ENCODE assay signal across 3 fruit fly cellular contexts in genomic region chr3R:29116167-29116725, dm6.
TF ChIP-seq lines count a peak whose summit lies in the region.

Gene Atg14, plus strand, starts transcription at chr3R:29116391.

TF ChIP-seq in whole organism, adult, 20 proteins besides CTCF, POLR2A, EP300 and RAD21 (continued from another document):
- peak; percentile 52 for TF ChIP-seq pad (GFP tag; optimal IDR thresholded peaks at IDR 0.05; lab: Kevin White, UChicago)

TF ChIP-seq in whole organism, embryonic, 481 proteins besides CTCF, POLR2A, EP300 and RAD21 (continued from another document and continues in another):
- peak; percentile 97 for TF ChIP-seq mld (GFP tag; IDR thresholded peaks at IDR 0.05; lab: Robert Waterston, UW; ENCODE audit: partially characterized antibody)
- no peak for TF ChIP-seq tio (GFP tag; optimal IDR thresholded peaks at IDR 0.05; lab: Kevin White, UChicago)
- TF ChIP-seq crp (GFP tag; optimal IDR thresholded peaks at IDR 0.05; lab: Kevin White, UChicago), result no peak
- no peak for TF ChIP-seq Six4 (GFP tag; optimal IDR thresholded peaks at IDR 0.05; lab: Kevin White, UChicago)
- TF ChIP-seq CG13894 (tag; optimal IDR thresholded peaks at IDR 0.05; lab: Kevin White, UChicago), result no peak
- peak; percentile 93 for TF ChIP-seq Dref (GFP tag; IDR thresholded peaks at IDR 0.05; lab: Robert Waterston, UW)
- TF ChIP-seq Poxn (GFP tag; IDR thresholded peaks at IDR 0.05; lab: Robert Waterston, UW), result no peak
- peak; percentile 58 for TF ChIP-seq MBD-R2 (GFP tag; IDR thresholded peaks at IDR 0.05; lab: Robert Waterston, UW)
- TF ChIP-seq Trl (optimal IDR thresholded peaks at IDR 0.05; lab: Kevin White, UChicago), result no peak
- TF ChIP-seq Trl (GFP tag; optimal IDR thresholded peaks at IDR 0.05; lab: Kevin White, UChicago), result no peak
- no peak for TF ChIP-seq her (GFP tag; optimal IDR thresholded peaks at IDR 0.05; lab: Kevin White, UChicago)
- no peak for TF ChIP-seq CG18619 (GFP tag; optimal IDR thresholded peaks at IDR 0.05; lab: Kevin White, UChicago)
- no peak for TF ChIP-seq en (GFP tag; optimal IDR thresholded peaks at IDR 0.05; lab: Kevin White, UChicago)
- TF ChIP-seq unpg (GFP tag; optimal IDR thresholded peaks at IDR 0.05; lab: Kevin White, UChicago), result no peak
- no peak for TF ChIP-seq bsh (GFP tag; optimal IDR thresholded peaks at IDR 0.05; lab: Kevin White, UChicago)
- TF ChIP-seq CG10431 (GFP tag; optimal IDR thresholded peaks at IDR 0.05; lab: Kevin White, UChicago), result no peak
- no peak for TF ChIP-seq ERR (GFP tag; optimal IDR thresholded peaks at IDR 0.05; lab: Kevin White, UChicago)
- no peak for TF ChIP-seq pan (optimal IDR thresholded peaks at IDR 0.05; lab: Kevin White, UChicago)
- no peak for TF ChIP-seq pan (GFP tag; optimal IDR thresholded peaks at IDR 0.05 in 1 of 2, IDR thresholded peaks at IDR 0.05 in 1 of 2)
- TF ChIP-seq CG1233 (GFP tag; optimal IDR thresholded peaks at IDR 0.05; lab: Kevin White, UChicago), result no peak
- no peak for TF ChIP-seq CG1529 (GFP tag; optimal IDR thresholded peaks at IDR 0.05; lab: Kevin White, UChicago)
- no peak for TF ChIP-seq onecut (GFP tag; IDR thresholded peaks at IDR 0.05; lab: Robert Waterston, UW)
- TF ChIP-seq Sry-δ (GFP tag; optimal IDR thresholded peaks at IDR 0.05; lab: Kevin White, UChicago), result peak; percentile 59
- no peak for TF ChIP-seq Mes4 (GFP tag; optimal IDR thresholded peaks at IDR 0.05; lab: Kevin White, UChicago)
- TF ChIP-seq CG17829 (tag; optimal IDR thresholded peaks at IDR 0.05; lab: Kevin White, UChicago), result peak; percentile 34
- no peak for TF ChIP-seq tgo (GFP tag; IDR thresholded peaks at IDR 0.05; lab: Robert Waterston, UW)
- TF ChIP-seq pb (GFP tag; optimal IDR thresholded peaks at IDR 0.05; lab: Kevin White, UChicago), result no peak
- no peak for TF ChIP-seq CG10959 (GFP tag; IDR thresholded peaks at IDR 0.05; lab: Robert Waterston, UW)
- peak; percentile 4 for TF ChIP-seq CHES-1-like (GFP tag; optimal IDR thresholded peaks at IDR 0.05; lab: Kevin White, UChicago)
- no peak for TF ChIP-seq NK7.1 (GFP tag; optimal IDR thresholded peaks at IDR 0.05; lab: Kevin White, UChicago)
- TF ChIP-seq gcm2 (GFP tag; optimal IDR thresholded peaks at IDR 0.05; lab: Kevin White, UChicago), result no peak
- no peak for TF ChIP-seq Hr78 (GFP tag; optimal IDR thresholded peaks at IDR 0.05; lab: Kevin White, UChicago)
- no peak for TF ChIP-seq Optix (GFP tag; IDR thresholded peaks at IDR 0.05; lab: Robert Waterston, UW)
- no peak for TF ChIP-seq sima (GFP tag; optimal IDR thresholded peaks at IDR 0.05; lab: Kevin White, UChicago)
- TF ChIP-seq Bteb2 (GFP tag; optimal IDR thresholded peaks at IDR 0.05; lab: Kevin White, UChicago), result no peak
- TF ChIP-seq CG1024 (GFP tag; IDR thresholded peaks at IDR 0.05; lab: Robert Waterston, UW), result no peak
- TF ChIP-seq HLH3B (GFP tag; IDR thresholded peaks at IDR 0.05; lab: Robert Waterston, UW), result no peak
- no peak for TF ChIP-seq dysf (GFP tag; IDR thresholded peaks at IDR 0.05; lab: Robert Waterston, UW)
- TF ChIP-seq CG7357 (GFP tag; IDR thresholded peaks at IDR 0.05; lab: Robert Waterston, UW), result no peak
- TF ChIP-seq stwl (tag; optimal IDR thresholded peaks at IDR 0.05; lab: Kevin White, UChicago), result peak; percentile 75
- no peak for TF ChIP-seq CG16779 (GFP tag; IDR thresholded peaks at IDR 0.05; lab: Robert Waterston, UW)
- TF ChIP-seq exex (tag; optimal IDR thresholded peaks at IDR 0.05; lab: Kevin White, UChicago), result peak; percentile 37
- TF ChIP-seq Vsx1 (GFP tag; optimal IDR thresholded peaks at IDR 0.05; lab: Kevin White, UChicago), result no peak
- peak; percentile 96 for TF ChIP-seq Opbp (GFP tag; IDR thresholded peaks at IDR 0.05; lab: Robert Waterston, UW; ENCODE audit: partially characterized antibody)
- no peak for TF ChIP-seq abd-A (tag; optimal IDR thresholded peaks at IDR 0.05; lab: Kevin White, UChicago)
- no peak for TF ChIP-seq Usf (GFP tag; optimal IDR thresholded peaks at IDR 0.05; lab: Kevin White, UChicago)
- TF ChIP-seq CG4328 (GFP tag; optimal IDR thresholded peaks at IDR 0.05; lab: Kevin White, UChicago), result no peak
- TF ChIP-seq CG2202 (tag; optimal IDR thresholded peaks at IDR 0.05; lab: Kevin White, UChicago), result no peak
- TF ChIP-seq CG4360 (GFP tag; IDR thresholded peaks at IDR 0.05; lab: Robert Waterston, UW), result no peak
- peak; percentile 41 for TF ChIP-seq sens (GFP tag; lab: Kevin White, UChicago)
- TF ChIP-seq CG8089 (GFP tag; optimal IDR thresholded peaks at IDR 0.05; lab: Kevin White, UChicago), result no peak
- peak; percentile 87 for TF ChIP-seq Med (GFP tag; lab: Kevin White, UChicago)
- TF ChIP-seq bigmax (GFP tag; optimal IDR thresholded peaks at IDR 0.05; lab: Kevin White, UChicago), result no peak
- TF ChIP-seq MESR4 (GFP tag; optimal IDR thresholded peaks at IDR 0.05; lab: Kevin White, UChicago), result peak; percentile 66
- no peak for TF ChIP-seq CG3065 (GFP tag; optimal IDR thresholded peaks at IDR 0.05; lab: Kevin White, UChicago)
- TF ChIP-seq gfzf (GFP tag; optimal IDR thresholded peaks at IDR 0.05; lab: Kevin White, UChicago), result no peak
- no peak for TF ChIP-seq CG6272 (GFP tag; IDR thresholded peaks at IDR 0.05; lab: Robert Waterston, UW)
- TF ChIP-seq pfk (GFP tag; optimal IDR thresholded peaks at IDR 0.05; lab: Kevin White, UChicago), result no peak
- no peak for TF ChIP-seq Elba2 (GFP tag; optimal IDR thresholded peaks at IDR 0.05; lab: Kevin White, UChicago)
- peak; percentile 59 for TF ChIP-seq CG2120 (GFP tag; optimal IDR thresholded peaks at IDR 0.05; lab: Kevin White, UChicago)
- TF ChIP-seq CG17802 (tag; optimal IDR thresholded peaks at IDR 0.05; lab: Kevin White, UChicago), result no peak
- TF ChIP-seq CG32532 (GFP tag; IDR thresholded peaks at IDR 0.05; lab: Robert Waterston, UW), result no peak
- TF ChIP-seq E2f1 (GFP tag; IDR thresholded peaks at IDR 0.05; lab: Robert Waterston, UW), result no peak
- no peak for TF ChIP-seq fd64A (GFP tag; optimal IDR thresholded peaks at IDR 0.05; lab: Kevin White, UChicago)
- no peak for TF ChIP-seq hth (optimal IDR thresholded peaks at IDR 0.05; lab: Kevin White, UChicago)
- TF ChIP-seq CG2129 (GFP tag; IDR thresholded peaks at IDR 0.05; lab: Robert Waterston, UW; ENCODE audit: partially characterized antibody), result peak; percentile 55; the same call in 1 of the 2 replicates
- peak; percentile 38 for TF ChIP-seq lab (GFP tag; optimal IDR thresholded peaks at IDR 0.05; lab: Kevin White, UChicago)
- TF ChIP-seq Pdp1 (GFP tag; optimal IDR thresholded peaks at IDR 0.05; lab: Kevin White, UChicago), result peak in 1 of 2 experiments; percentile 52
- no peak for TF ChIP-seq CG31388 (GFP tag; optimal IDR thresholded peaks at IDR 0.05; lab: Kevin White, UChicago)

TF ChIP-seq in whole organism, prepupa, 60 proteins besides CTCF, POLR2A, EP300 and RAD21 (continued from another document):
- TF ChIP-seq Lpt (GFP tag; optimal IDR thresholded peaks at IDR 0.05; lab: Kevin White, UChicago) (no peak), acj6 (GFP tag; optimal IDR thresholded peaks at IDR 0.05; lab: Kevin White, UChicago) (no peak), lz (GFP tag; optimal IDR thresholded peaks at IDR 0.05; lab: Kevin White, UChicago) (peak; percentile 17)
